Worm (Caenorhabditis elegans) whole organism, mixed stage, embryonic: Measurements from ENCODE around the gene col-9.

Source experiments
- ceh-39 ChIP-seq: fragments of 150-350 bp; optimal IDR thresholded peaks from 2 replicates; lab custom pipeline; 2014; ENCODE audit warnings: missing biosample characterization, missing genetic modification characterization
- lin-13 ChIP-seq: fragments of 150-350 bp; optimal IDR thresholded peaks from 2 replicates; lab custom pipeline; 2014; ENCODE audit warnings: missing biosample characterization, missing genetic modification characterization
- lin-32 ChIP-seq: fragments of 200-800 bp; sonication (Bioruptor generic); optimal IDR thresholded peaks from 2 replicates; lab custom pipeline; 2018; ENCODE audit warnings: mild to moderate bottlenecking, missing genetic modification characterization, missing compliant biosample characterization
- nhr-12 ChIP-seq: fragments of 150-350 bp; optimal IDR thresholded peaks from 2 replicates; lab custom pipeline; 2014; ENCODE audit warnings: missing biosample characterization, missing genetic modification characterization
- nhr-237 ChIP-seq: fragments of 150-350 bp; optimal IDR thresholded peaks from 2 replicates; lab custom pipeline; 2014; ENCODE audit warnings: missing biosample characterization, missing genetic modification characterization
- nhr-76 ChIP-seq: sonication (generic microtip); optimal IDR thresholded peaks from 2 replicates; lab custom pipeline; 2017; ENCODE audit warnings: missing biosample characterization, missing genetic modification characterization
- pha-4 ChIP-seq: fragments of 150-350 bp; optimal IDR thresholded peaks from 2 replicates; lab custom pipeline; 2018; ENCODE audit warnings: missing biosample characterization, missing genetic modification reagents, missing genetic modification characterization
- snpc-4 ChIP-seq: fragments of 150-350 bp; optimal IDR thresholded peaks from 2 replicates; lab custom pipeline; 2014; ENCODE audit warnings: missing biosample characterization, missing genetic modification characterization
- sptf-1 ChIP-seq: sonication (generic microtip); optimal IDR thresholded peaks from 2 replicates; lab custom pipeline; 2017; ENCODE audit warnings: mild to moderate bottlenecking, missing genetic modification characterization, moderate library complexity, missing compliant biosample characterization
- unc-120 ChIP-seq: sonication (generic microtip); optimal IDR thresholded peaks from 2 replicates; lab custom pipeline; 2017; ENCODE audit warnings: missing genetic modification characterization, missing compliant biosample characterization; ENCODE audit not compliant: poor library complexity, severe bottlenecking
- unc-39 ChIP-seq: fragments of 150-350 bp; optimal IDR thresholded peaks from 2 replicates; lab custom pipeline; 2014; ENCODE audit warnings: missing biosample characterization, missing genetic modification characterization
- zip-8 ChIP-seq: fragments of 150-350 bp; optimal IDR thresholded peaks from 2 replicates; lab custom pipeline; 2014; ENCODE audit warnings: missing biosample characterization, missing genetic modification characterization
- ztf-11 ChIP-seq: fragments of 150-350 bp; optimal IDR thresholded peaks from 2 replicates; lab custom pipeline; 2014; ENCODE audit warnings: missing biosample characterization, missing genetic modification characterization

DNA sequence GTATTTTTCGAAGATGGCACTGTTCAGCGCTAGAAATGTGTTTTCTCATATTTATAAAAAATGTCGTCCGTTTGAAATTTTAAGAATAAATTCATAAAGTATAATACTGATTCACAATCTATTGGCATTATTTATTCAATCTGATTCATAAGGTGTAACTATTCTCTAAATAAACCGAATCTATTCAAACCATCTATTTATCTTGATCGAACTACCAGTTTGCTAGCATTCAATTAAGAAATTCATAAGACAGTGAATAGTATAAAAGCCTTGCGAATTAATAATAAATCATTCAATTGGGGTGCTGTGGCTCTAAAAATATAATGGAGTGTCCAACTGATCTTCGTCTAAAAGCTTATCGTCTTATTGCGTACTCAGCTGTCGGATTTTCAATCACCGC lies 1.3 kb downstream of the col-9 start, which contains the start of gene col-44:
- TF ChIP-seq snpc-4 (tag; lab: Kevin White, UChicago) (no peak), nhr-12 (tag; lab: Kevin White, UChicago) (no peak), lin-13 (tag; lab: Kevin White, UChicago) (no peak), zip-8 (tag; lab: Kevin White, UChicago) (no peak), ceh-39 (tag; lab: Kevin White, UChicago) (no peak), nhr-76 (tag; lab: Kevin White, UChicago) (no peak), nhr-237 (tag; lab: Kevin White, UChicago) (no peak), sptf-1 (tag; lab: Kevin White, UChicago) (no peak), unc-120 (tag; lab: Kevin White, UChicago) (no peak), lin-32 (no peak), unc-39 (tag; lab: Kevin White, UChicago) (no peak), ztf-11 (tag; lab: Kevin White, UChicago) (no peak), pha-4 (no peak)
